Worm (Caenorhabditis elegans): Measurements from ENCODE around the gene mtp-18.

Gene mtp-18

DNA sequence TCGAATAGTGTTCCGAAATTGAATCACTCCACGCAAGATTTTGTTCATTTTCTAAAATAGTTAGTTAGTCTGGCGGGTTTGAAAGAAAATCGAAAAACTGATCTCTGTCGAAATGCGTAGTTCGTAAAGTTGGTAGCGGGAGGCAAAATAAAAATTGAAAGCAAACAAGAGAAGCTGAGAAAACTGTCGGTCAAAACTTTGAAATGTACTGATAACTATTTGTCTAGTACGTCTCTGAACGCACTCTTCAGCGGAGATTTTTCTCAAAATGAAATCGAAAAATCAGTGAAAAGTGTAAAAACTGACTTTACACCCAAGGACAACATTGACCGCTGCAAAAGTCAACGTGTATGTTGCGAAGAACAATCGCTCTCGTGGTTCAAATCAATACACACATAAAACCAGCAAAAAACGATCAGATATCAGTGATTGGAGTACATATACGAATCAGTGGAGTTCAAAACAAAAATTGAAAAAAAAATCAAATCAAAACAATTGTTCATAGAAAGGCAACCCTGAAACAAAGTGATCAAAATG lies 1.4 kb downstream of the mtp-18 start, which contains the start of gene bca-1 (continued):
- peak in 1 of 2 experiments; percentile 68 for TF ChIP-seq lin-35 (GFP tag; optimal IDR thresholded peaks at IDR 0.05)
- TF ChIP-seq lin-14 (GFP tag; optimal IDR thresholded peaks at IDR 0.05) = peak; percentile 72
- no peak for TF ChIP-seq lir-3 (tag; optimal IDR thresholded peaks at IDR 0.05; ENCODE audit: poor library complexity)
- no peak for TF ChIP-seq unc-98 (GFP tag; IDR thresholded peaks at IDR 0.05)

DNA sequence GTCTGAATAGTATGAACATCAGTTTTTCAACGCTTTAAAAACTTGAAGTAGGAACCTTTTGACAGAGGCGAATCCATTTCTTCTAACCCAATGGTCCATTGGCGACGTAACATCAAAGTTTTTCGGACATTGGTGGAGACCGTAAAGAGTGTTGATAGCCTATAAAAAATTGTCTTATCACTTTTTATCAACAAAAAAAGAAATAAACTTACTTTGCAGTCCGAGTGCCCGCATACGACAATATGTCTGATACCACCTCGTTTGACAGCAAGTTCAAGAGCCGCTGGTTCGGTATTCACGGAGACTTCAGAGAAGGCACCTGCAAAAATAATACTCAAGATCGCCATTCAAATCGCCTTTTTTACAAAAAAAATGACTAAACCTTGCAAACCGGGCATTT lies 2.9 kb downstream of the mtp-18 start:
- TF ChIP-seq unc-62 (GFP tag; optimal IDR thresholded peaks at IDR 0.05) (no peak), elt-3 (tag; optimal IDR thresholded peaks at IDR 0.05) (no peak), snpc-4 (tag; optimal IDR thresholded peaks at IDR 0.05) (no peak), nhr-71 (tag; optimal IDR thresholded peaks at IDR 0.05) (no peak), sptf-1 (tag; optimal IDR thresholded peaks at IDR 0.05) (no peak), vab-15 (tag; optimal IDR thresholded peaks at IDR 0.05) (no peak), irx-1 (tag; optimal IDR thresholded peaks at IDR 0.05) (no peak), grh-1 (GFP tag; IDR thresholded peaks at IDR 0.05) (no peak), ama-1 (optimal IDR thresholded peaks at IDR 0.05) (no peak), pag-3 (tag; optimal IDR thresholded peaks at IDR 0.05; ENCODE audit: borderline replicate concordance, insufficient read depth) (no peak), lin-13 (GFP tag; optimal IDR thresholded peaks at IDR 0.05) (no peak), efl-3 (GFP tag; optimal IDR thresholded peaks at IDR 0.05) (no peak), pax-3 (tag; optimal IDR thresholded peaks at IDR 0.05) (no peak), lin-15B (tag; optimal IDR thresholded peaks at IDR 0.05) (no peak), nhr-237 (tag; optimal IDR thresholded peaks at IDR 0.05) (no peak), nhr-20 (tag; optimal IDR thresholded peaks at IDR 0.05) (no peak), nhr-11 (tag; optimal IDR thresholded peaks at IDR 0.05) (no peak), fkh-10 (GFP tag; optimal IDR thresholded peaks at IDR 0.05) (no peak), alr-1 (tag; optimal IDR thresholded peaks at IDR 0.05; ENCODE audit: borderline replicate concordance) (no peak)

DNA sequence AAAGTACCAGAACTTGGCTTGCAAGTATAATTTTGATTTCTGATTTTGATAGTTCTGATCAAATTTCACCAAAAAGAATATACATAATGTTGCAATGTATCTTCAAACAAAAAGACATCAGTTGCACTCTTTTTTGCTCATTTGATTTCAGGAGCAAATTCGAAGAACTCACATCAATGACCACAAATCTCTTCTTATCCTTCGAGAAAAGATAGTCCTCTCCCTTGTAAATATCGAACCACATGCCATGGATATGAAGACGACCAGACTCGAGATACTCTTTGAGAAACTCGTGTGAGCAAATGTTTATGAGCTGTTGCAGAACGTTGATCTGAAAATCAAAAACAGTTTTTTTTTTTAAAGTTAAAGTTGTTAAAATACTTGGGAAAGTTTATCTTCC lies 3.4 kb downstream of the mtp-18 start:
- TF ChIP-seq mdl-1 (tag; optimal IDR thresholded peaks at IDR 0.05) (no peak), tbx-2 (tag; optimal IDR thresholded peaks at IDR 0.05) (no peak), ceh-82 (tag; optimal IDR thresholded peaks at IDR 0.05) (no peak), lsy-2 (tag; optimal IDR thresholded peaks at IDR 0.05) (peak in 1 of 2 experiments; percentile 29), nhr-19 (GFP tag; conservative IDR thresholded peaks at IDR 0.05) (peak; percentile 55), nhr-90 (tag; optimal IDR thresholded peaks at IDR 0.05; ENCODE audit: poor library complexity) (no peak), blmp-1 (tag; optimal IDR thresholded peaks at IDR 0.05) (no peak), hlh-17 (GFP tag; optimal IDR thresholded peaks at IDR 0.05; ENCODE audit: borderline replicate concordance) (no peak), sup-37 (GFP tag; optimal IDR thresholded peaks at IDR 0.05) (no peak), nhr-71 (tag; optimal IDR thresholded peaks at IDR 0.05) (peak; percentile 75), aly-2 (tag; optimal IDR thresholded peaks at IDR 0.05) (no peak), lin-14 (GFP tag; optimal IDR thresholded peaks at IDR 0.05) (peak; percentile 28), F16B12.6 (tag; optimal IDR thresholded peaks at IDR 0.05) (no peak), rnt-1 (tag; optimal IDR thresholded peaks at IDR 0.05) (peak; percentile 56), nhr-85 (tag) (no peak), mep-1 (tag; optimal IDR thresholded peaks at IDR 0.05) (peak; percentile 0), grh-1 (GFP tag; IDR thresholded peaks at IDR 0.05) (no peak), C04F5.9 (tag; optimal IDR thresholded peaks at IDR 0.05) (no peak), ztf-4 (tag; optimal IDR thresholded peaks at IDR 0.05) (peak; percentile 25), ceh-90 (tag; optimal IDR thresholded peaks at IDR 0.05) (no peak), hlh-4 (tag; optimal IDR thresholded peaks at IDR 0.05) (no peak), C16A3.4 (tag; optimal IDR thresholded peaks at IDR 0.05) (no peak), fkh-10 (GFP tag; optimal IDR thresholded peaks at IDR 0.05) (no peak), C34B4.2 (tag; optimal IDR thresholded peaks at IDR 0.05) (no peak), snu-23 (GFP tag; optimal IDR thresholded peaks at IDR 0.05) (peak; percentile 49), nhr-28 (tag; optimal IDR thresholded peaks at IDR 0.05) (no peak), nhr-20 (tag; optimal IDR thresholded peaks at IDR 0.05) (peak; percentile 11), Y116A8C.19 (tag; optimal IDR thresholded peaks at IDR 0.05; ENCODE audit: borderline replicate concordance) (no peak), lin-39 (tag; optimal IDR thresholded peaks at IDR 0.05) (no peak), hpl-2 (GFP tag; optimal IDR thresholded peaks at IDR 0.05) (no peak), mab-9 (GFP tag; IDR thresholded peaks at IDR 0.05) (no peak), swsn-7 (tag; optimal IDR thresholded peaks at IDR 0.05) (peak; percentile 13), ama-1 (optimal IDR thresholded peaks at IDR 0.05) (no peak)
